Fruit fly (Drosophila melanogaster) whole organism, embryonic: ENCODE measurements around the gene Lim3.
A peak's percentile ranks its signal among the peaks of the same experiment; 100 is the strongest.

Experiments used
- Adf1 ChIP-seq: fragments of 200-800 bp; sonication (Bioruptor generic); IDR thresholded peaks from 2 replicates; pipeline ENCODE4 v1.3.6; 2022; ENCODE audit warnings: missing biosample characterization, missing genetic modification characterization
- CG11504 ChIP-seq: fragments of 200-800 bp; sonication (Bioruptor generic); optimal IDR thresholded peaks from 3 replicates; lab custom pipeline; 2019; ENCODE audit warnings: missing biosample characterization, mild to moderate bottlenecking, missing genetic modification characterization, moderate library complexity
- CG12391 ChIP-seq: fragments of 200-800 bp; sonication (Bioruptor generic); optimal IDR thresholded peaks from 3 replicates; lab custom pipeline; 2018; ENCODE audit warnings: missing biosample characterization, mild to moderate bottlenecking, missing genetic modification characterization, moderate library complexity
- CG13775 ChIP-seq: fragments of 200-800 bp; sonication (Bioruptor generic); optimal IDR thresholded peaks from 3 replicates; lab custom pipeline; 2017; ENCODE audit warnings: missing biosample characterization, mild to moderate bottlenecking, missing genetic modification characterization
- CG17328 ChIP-seq: fragments of 200-800 bp; sonication (Bioruptor generic); IDR thresholded peaks from 2 replicates; pipeline ENCODE4 v1.3.6; 2022; ENCODE audit warnings: missing biosample characterization, missing genetic modification characterization
- CG17568 ChIP-seq: fragments of 200-800 bp; sonication (Bioruptor generic); optimal IDR thresholded peaks from 2 replicates; lab custom pipeline; 2018; ENCODE audit warnings: missing biosample characterization, mild to moderate bottlenecking, missing genetic modification characterization, moderate library complexity
- CG2199 ChIP-seq: fragments of 200-800 bp; sonication (Bioruptor generic); IDR thresholded peaks from 3 replicates; pipeline ENCODE4 v1.3.6; 2022; ENCODE audit warnings: missing biosample characterization, missing genetic modification characterization
- CG2202 ChIP-seq: fragments of 200-800 bp; sonication (Bioruptor generic); optimal IDR thresholded peaks from 2 replicates; lab custom pipeline; 2018; ENCODE audit warnings: missing biosample characterization, mild to moderate bottlenecking, missing genetic modification characterization
- CG30403 ChIP-seq: fragments of 200-800 bp; sonication (Bioruptor generic); optimal IDR thresholded peaks from 3 replicates; lab custom pipeline; 2016; ENCODE audit warnings: missing biosample characterization, missing genetic modification characterization
- CG30431 ChIP-seq: fragments of 200-800 bp; sonication (Bioruptor generic); optimal IDR thresholded peaks from 2 replicates; lab custom pipeline; 2017; ENCODE audit warnings: missing biosample characterization, missing genetic modification characterization
- CG3281 ChIP-seq: fragments of 200-800 bp; sonication (Bioruptor generic); optimal IDR thresholded peaks from 3 replicates; lab custom pipeline; 2017; ENCODE audit warnings: missing biosample characterization, mild to moderate bottlenecking, missing genetic modification characterization
- CG4360 ChIP-seq: fragments of 200-800 bp; sonication (Bioruptor generic); IDR thresholded peaks from 2 replicates; pipeline ENCODE4 v1.3.6; 2022; ENCODE audit warnings: missing biosample characterization, missing genetic modification characterization
- CG7839 ChIP-seq: fragments of 200-800 bp; sonication (Bioruptor generic); optimal IDR thresholded peaks from 3 replicates; lab custom pipeline; 2018; ENCODE audit warnings: missing biosample characterization, mild to moderate bottlenecking, missing genetic modification characterization, moderate library complexity
- CG9797 ChIP-seq: fragments of 200-800 bp; sonication (Bioruptor generic); optimal IDR thresholded peaks from 3 replicates; lab custom pipeline; 2018; ENCODE audit warnings: missing biosample characterization, mild to moderate bottlenecking, missing genetic modification characterization
- Camta ChIP-seq: fragments of 200-800 bp; sonication (Bioruptor generic); optimal IDR thresholded peaks from 2 replicates; lab custom pipeline; 2016; ENCODE audit warnings: missing biosample characterization, missing genetic modification characterization
- Chrac-16 ChIP-seq: fragments of 200-800 bp; sonication (Bioruptor generic); optimal IDR thresholded peaks from 3 replicates; lab custom pipeline; 2016; ENCODE audit warnings: missing biosample characterization, missing genetic modification characterization
- Dbx ChIP-seq: fragments of 200-800 bp; sonication (Bioruptor generic); IDR thresholded peaks from 3 replicates; pipeline ENCODE4 v1.3.6; 2022; ENCODE audit warnings: missing biosample characterization, missing genetic modification characterization
- Dp ChIP-seq: fragments of 200-800 bp; sonication (Bioruptor generic); optimal IDR thresholded peaks from 2 replicates; lab custom pipeline; 2018; ENCODE audit warnings: missing biosample characterization, mild to moderate bottlenecking, missing genetic modification characterization, moderate library complexity
- Fer2 ChIP-seq: fragments of 200-800 bp; sonication (Bioruptor generic); optimal IDR thresholded peaks from 2 replicates; lab custom pipeline; 2018; ENCODE audit warnings: missing biosample characterization, mild to moderate bottlenecking, missing genetic modification characterization, moderate library complexity
- Hr3 ChIP-seq: fragments of 200-800 bp; sonication (Bioruptor generic); optimal IDR thresholded peaks from 3 replicates; lab custom pipeline; 2016; ENCODE audit warnings: missing biosample characterization, missing genetic modification characterization
- Lpt ChIP-seq: fragments of >200 bp; optimal IDR thresholded peaks from 2 replicates; lab custom pipeline; 2018; ENCODE audit warnings: missing biosample characterization, missing genetic modification characterization
- Meics ChIP-seq: fragments of 200-800 bp; sonication (Bioruptor generic); optimal IDR thresholded peaks from 2 replicates; lab custom pipeline; 2017; ENCODE audit warnings: missing biosample characterization, mild to moderate bottlenecking, missing genetic modification characterization
- Side ChIP-seq: fragments of 200-800 bp; sonication (Bioruptor generic); optimal IDR thresholded peaks from 2 replicates; lab custom pipeline; 2016; ENCODE audit warnings: missing biosample characterization, missing genetic modification characterization
- Spps ChIP-seq: fragments of 200-800 bp; sonication (Bioruptor generic); optimal IDR thresholded peaks from 2 replicates; lab custom pipeline; 2018; ENCODE audit warnings: missing biosample characterization, mild to moderate bottlenecking, missing genetic modification characterization
- bsh ChIP-seq, 2 experiments: fragments of 200-800 bp; sonication (Bioruptor generic); optimal IDR thresholded peaks; 2 replicates each; lab custom pipeline; 2017 to 2018; ENCODE audit warnings: mild to moderate bottlenecking in 2 of 2, missing biosample characterization in 2 of 2, missing genetic modification characterization in 2 of 2, moderate library complexity in 1 of 2
- cad ChIP-seq: fragments of >200 bp; optimal IDR thresholded peaks from 2 replicates; lab custom pipeline; 2017; ENCODE audit warnings: missing biosample characterization, missing genetic modification characterization
- cg ChIP-seq: fragments of 200-800 bp; sonication (Bioruptor generic); optimal IDR thresholded peaks from 3 replicates; lab custom pipeline; 2019; ENCODE audit warnings: missing biosample characterization, mild to moderate bottlenecking, missing genetic modification characterization, moderate library complexity
- chinmo ChIP-seq: fragments of 200-800 bp; sonication (Bioruptor generic); IDR thresholded peaks from 4 replicates; pipeline ENCODE4 v1.3.6; 2022; ENCODE audit warnings: missing biosample characterization, missing genetic modification characterization; ENCODE audit not compliant: partially characterized antibody
- corto ChIP-seq: fragments of 200-800 bp; sonication (Bioruptor generic); optimal IDR thresholded peaks from 2 replicates; lab custom pipeline; 2016; ENCODE audit warnings: missing biosample characterization, mild to moderate bottlenecking, missing genetic modification characterization, moderate library complexity
- crol ChIP-seq: fragments of 200-800 bp; sonication (Bioruptor generic); IDR thresholded peaks from 2 replicates; pipeline ENCODE4 v1.3.6; 2022; ENCODE audit warnings: missing biosample characterization, missing genetic modification characterization
- cwo ChIP-seq: fragments of 200-800 bp; sonication (Bioruptor generic); optimal IDR thresholded peaks from 3 replicates; lab custom pipeline; 2017; ENCODE audit warnings: missing biosample characterization, missing genetic modification characterization, mild to moderate bottlenecking, moderate library complexity, missing genetic modification reagents
- dysf ChIP-seq: fragments of 200-800 bp; sonication (Bioruptor generic); IDR thresholded peaks from 3 replicates; pipeline ENCODE4 v1.3.6; 2022; ENCODE audit warnings: missing biosample characterization, missing genetic modification characterization
- fd102C ChIP-seq: fragments of 200-800 bp; sonication (Bioruptor generic); optimal IDR thresholded peaks from 2 replicates; lab custom pipeline; 2018; ENCODE audit warnings: missing biosample characterization, mild to moderate bottlenecking, missing genetic modification characterization, moderate library complexity
- fd3F ChIP-seq: fragments of 200-800 bp; sonication (Bioruptor generic); optimal IDR thresholded peaks from 2 replicates; lab custom pipeline; 2018; ENCODE audit warnings: missing biosample characterization, mild to moderate bottlenecking, missing genetic modification characterization, moderate library complexity
- grau ChIP-seq: fragments of 200-800 bp; optimal IDR thresholded peaks from 3 replicates; lab custom pipeline; 2019; ENCODE audit warnings: missing biosample characterization, mild to moderate bottlenecking, missing genetic modification characterization, moderate library complexity
- kni ChIP-seq: fragments of 200-800 bp; sonication (Bioruptor generic); optimal IDR thresholded peaks from 3 replicates; lab custom pipeline; 2017; ENCODE audit warnings: mild to moderate bottlenecking, missing biosample characterization, missing genetic modification reagents, missing genetic modification characterization
- lmd ChIP-seq: fragments of 200-800 bp; sonication (Bioruptor generic); IDR thresholded peaks from 2 replicates; pipeline ENCODE4 v1.3.6; 2022; ENCODE audit warnings: missing biosample characterization, missing genetic modification characterization
- lola ChIP-seq, 3 experiments: fragments of >200 bp in 2 of 3; fragments of 200-800 bp in 1 of 3; sonication (Bioruptor generic) in 1 of 3; optimal IDR thresholded peaks; 2 replicates each; lab custom pipeline; 2017 to 2019; ENCODE audit warnings: missing biosample characterization in 3 of 3, missing genetic modification characterization in 3 of 3, mild to moderate bottlenecking in 1 of 3, moderate library complexity in 1 of 3
- nerfin-1 ChIP-seq: fragments of 200-800 bp; sonication (Bioruptor generic); optimal IDR thresholded peaks from 3 replicates; lab custom pipeline; 2019; ENCODE audit warnings: missing biosample characterization, mild to moderate bottlenecking, missing genetic modification characterization, moderate library complexity
- nmo ChIP-seq: fragments of 200-800 bp; sonication (Bioruptor generic); optimal IDR thresholded peaks from 2 replicates; lab custom pipeline; 2018; ENCODE audit warnings: missing biosample characterization, mild to moderate bottlenecking, missing genetic modification characterization, moderate library complexity
- phol ChIP-seq: fragments of 200-800 bp; sonication (Bioruptor generic); optimal IDR thresholded peaks from 3 replicates; lab custom pipeline; 2018; ENCODE audit warnings: missing biosample characterization, mild to moderate bottlenecking, missing genetic modification characterization, moderate library complexity
- prd ChIP-seq, 3 experiments: fragments of >200 bp in 2 of 3; fragments of 200-800 bp in 1 of 3; sonication (Bioruptor generic) in 1 of 3; optimal IDR thresholded peaks in 2 of 3; IDR thresholded peaks in 1 of 3; 2 replicates in 2 of 3; 3 replicates in 1 of 3; pipeline versions ENCODE4 v1.3.6 to Lab custom; 2017 to 2022; ENCODE audit warnings: missing biosample characterization in 1 of 3, missing genetic modification characterization in 1 of 3
- pros ChIP-seq: fragments of 200-800 bp; sonication (Bioruptor generic); optimal IDR thresholded peaks from 3 replicates; lab custom pipeline; 2019; ENCODE audit warnings: missing biosample characterization, mild to moderate bottlenecking, missing genetic modification characterization, moderate library complexity
- ranshi ChIP-seq: fragments of 200-800 bp; sonication (Bioruptor generic); IDR thresholded peaks from 2 replicates; pipeline ENCODE4 v1.3.6; 2022; ENCODE audit warnings: missing biosample characterization, missing genetic modification characterization
- sr ChIP-seq: fragments of 200-800 bp; sonication (Bioruptor generic); IDR thresholded peaks from 3 replicates; pipeline ENCODE4 v1.3.6; 2022; ENCODE audit warnings: missing biosample characterization, missing genetic modification characterization
- ssp ChIP-seq: fragments of 200-800 bp; sonication (Bioruptor generic); IDR thresholded peaks from 2 replicates; pipeline ENCODE4 v1.3.6; 2022; ENCODE audit warnings: missing biosample characterization, missing genetic modification characterization
- toy ChIP-seq: fragments of 200-800 bp; sonication (Bioruptor generic); IDR thresholded peaks from 2 replicates; pipeline ENCODE4 v1.3.6; 2022; ENCODE audit warnings: missing biosample characterization, missing genetic modification characterization
- zf30C ChIP-seq: fragments of 200-800 bp; sonication (Bioruptor generic); optimal IDR thresholded peaks from 3 replicates; lab custom pipeline; 2018; ENCODE audit warnings: missing biosample characterization, mild to moderate bottlenecking, missing genetic modification characterization
- zfh1 ChIP-seq: fragments of 200-800 bp; sonication (Bioruptor generic); IDR thresholded peaks from 3 replicates; pipeline ENCODE4 v1.3.6; 2022; ENCODE audit warnings: missing biosample characterization, missing genetic modification characterization

The Lim3 gene

dm6 chr2L:19136735-19137134 lies 28.5 kb upstream of the Lim3 start (continued):
- TF ChIP-seq chinmo (GFP tag; lab: Robert Waterston, UW) (0 out of 4 replicates have a peak, but pooled peaks have one; percentile 33), ssp (no peak), Spps (tag; lab: Kevin White, UChicago) (peak; percentile 30), sr (GFP tag; lab: Robert Waterston, UW) (no peak), CG17328 (GFP tag; lab: Robert Waterston, UW) (0 out of 2 replicates have a peak, but pooled peaks have one; percentile 37), CG7839 (peak; percentile 21), zf30C (GFP tag; lab: Kevin White, UChicago) (peak; percentile 96), fd102C (peak; percentile 44), nmo (peak; percentile 51), zfh1 (0 out of 3 replicates have a peak, but pooled peaks have one; percentile 25), phol (tag; lab: Kevin White, UChicago) (peak; percentile 60), kni (GFP tag; lab: Kevin White, UChicago) (peak; percentile 3), lmd (GFP tag; lab: Robert Waterston, UW) (no peak), crol (GFP tag; lab: Robert Waterston, UW) (peak; percentile 86), CG30431 (peak; percentile 30), Fer2 (tag; lab: Kevin White, UChicago) (no peak), CG12391 (tag; lab: Kevin White, UChicago) (peak; percentile 61), CG17568 (GFP tag; lab: Kevin White, UChicago) (peak; percentile 49), CG2199 (GFP tag; lab: Robert Waterston, UW) (0 out of 3 replicates have a peak, but pooled peaks have one; percentile 47), CG4360 (no peak), Hr3 (GFP tag; lab: Kevin White, UChicago) (peak; percentile 7), cwo (GFP tag; lab: Kevin White, UChicago) (no peak), CG13775 (GFP tag; lab: Kevin White, UChicago) (peak; percentile 33), grau (tag; lab: Kevin White, UChicago) (peak; percentile 22), prd (optimal IDR thresholded peaks at IDR 0.05; lab: Kevin White, UChicago) (no peak), prd (GFP tag; IDR thresholded peaks at IDR 0.05; lab: Robert Waterston, UW) (peak; percentile 46; the same call in 2 of the 3 replicates), toy (GFP tag; lab: Robert Waterston, UW) (no peak), lola (GFP tag; optimal IDR thresholded peaks at IDR 0.05; lab: Kevin White, UChicago) (peak in 1 of 3 experiments; percentile 80), CG9797 (no peak), dysf (GFP tag; lab: Robert Waterston, UW) (no peak), Chrac-16 (peak; percentile 49), corto (GFP tag; lab: Kevin White, UChicago) (peak; percentile 82), cg (GFP tag; lab: Kevin White, UChicago) (peak; percentile 56), Side (GFP tag; lab: Kevin White, UChicago) (no peak), fd3F (GFP tag; lab: Kevin White, UChicago) (no peak), CG30403 (GFP tag; lab: Kevin White, UChicago) (peak; percentile 2), cad (peak; percentile 21), bsh (GFP tag; optimal IDR thresholded peaks at IDR 0.05; lab: Kevin White, UChicago) (peak; percentile 44 to 88), pros (GFP tag; lab: Kevin White, UChicago) (peak; percentile 34), Adf1 (peak; percentile 14; the same call in 1 of the 2 replicates), ranshi (GFP tag; lab: Robert Waterston, UW) (0 out of 2 replicates have a peak, but pooled peaks have one; percentile 6), Dbx (no peak), Meics (GFP tag; lab: Kevin White, UChicago) (no peak), CG3281 (no peak), CG2202 (tag; lab: Kevin White, UChicago) (peak; percentile 56), Dp (no peak), nerfin-1 (tag; lab: Kevin White, UChicago) (no peak), Lpt (GFP tag; lab: Kevin White, UChicago) (peak; percentile 19), CG11504 (tag; lab: Kevin White, UChicago) (peak; percentile 0), Camta (GFP tag; lab: Kevin White, UChicago) (peak; percentile 8)
